Fruit fly (Drosophila melanogaster): ENCODE results near the gene CG12713.

- TF ChIP-seq psq (optimal IDR thresholded peaks at IDR 0.05) (no peak), Myc (optimal IDR thresholded peaks at IDR 0.05) (no peak), ttk (optimal IDR thresholded peaks at IDR 0.05) (no peak), h (optimal IDR thresholded peaks at IDR 0.05) (no peak), Sin3A (optimal IDR thresholded peaks at IDR 0.05) (no peak)
Observed at dm6 chr3L:15816714-15817113, 15.6 kb upstream of the CG12713 start, which contains the start of gene CkIIalpha-i1.
